Fruit fly (Drosophila melanogaster) whole organism, prepupa: Measurements from ENCODE around the gene PPP4R2r.
A peak's percentile ranks its signal among the peaks of the same experiment; 100 is the strongest.

Experiments
- CG10669 ChIP-seq: fragments of 200-800 bp; sonication (Bioruptor generic); optimal IDR thresholded peaks from 3 replicates; lab custom pipeline; 2018; ENCODE audit warnings: missing biosample characterization, mild to moderate bottlenecking, missing genetic modification characterization, moderate library complexity
- CG11294 ChIP-seq: fragments of 200-800 bp; sonication (Bioruptor generic); IDR thresholded peaks from 2 replicates; pipeline ENCODE4 v1.3.6; 2022; ENCODE audit warnings: missing biosample characterization, missing genetic modification characterization
- CG11762 ChIP-seq: fragments of 200-800 bp; sonication (Bioruptor generic); optimal IDR thresholded peaks from 3 replicates; lab custom pipeline; 2016; ENCODE audit warnings: missing biosample characterization, missing genetic modification characterization; ENCODE audit not compliant: insufficient read depth
- CG11902 ChIP-seq: fragments of 200-800 bp; sonication (Bioruptor generic); optimal IDR thresholded peaks from 3 replicates; lab custom pipeline; 2016; ENCODE audit warnings: missing biosample characterization, missing genetic modification characterization
- CG15336 ChIP-seq: fragments of 200-800 bp; sonication (Bioruptor generic); IDR thresholded peaks from 2 replicates; pipeline ENCODE4 v1.3.6; 2022; ENCODE audit warnings: missing biosample characterization, missing genetic modification characterization
- CG16779 ChIP-seq: fragments of 200-800 bp; sonication (Bioruptor generic); optimal IDR thresholded peaks from 3 replicates; lab custom pipeline; 2017; ENCODE audit warnings: missing biosample characterization, mild to moderate bottlenecking, missing genetic modification characterization
- CG31627 ChIP-seq: fragments of 200-800 bp; sonication (Bioruptor generic); optimal IDR thresholded peaks from 3 replicates; lab custom pipeline; 2016; ENCODE audit warnings: missing biosample characterization, missing genetic modification characterization
- CG32006 ChIP-seq: fragments of 200-800 bp; sonication (Bioruptor generic); optimal IDR thresholded peaks from 3 replicates; lab custom pipeline; 2017; ENCODE audit warnings: missing biosample characterization, mild to moderate bottlenecking, missing genetic modification characterization
- CG3919 ChIP-seq: fragments of 200-800 bp; sonication (Bioruptor generic); optimal IDR thresholded peaks from 3 replicates; lab custom pipeline; 2016; ENCODE audit warnings: missing biosample characterization, missing genetic modification characterization
- CG4318 ChIP-seq: fragments of 200-800 bp; sonication (Bioruptor generic); optimal IDR thresholded peaks from 3 replicates; lab custom pipeline; 2017; ENCODE audit warnings: missing biosample characterization, mild to moderate bottlenecking, missing genetic modification characterization
- CG6792 ChIP-seq: fragments of 200-800 bp; sonication (Bioruptor generic); optimal IDR thresholded peaks from 3 replicates; lab custom pipeline; 2016; ENCODE audit warnings: missing biosample characterization, missing genetic modification characterization
- CG6808 ChIP-seq: fragments of 200-800 bp; sonication (Bioruptor generic); optimal IDR thresholded peaks from 3 replicates; lab custom pipeline; 2017; ENCODE audit warnings: missing biosample characterization, missing genetic modification characterization, mild to moderate bottlenecking, moderate library complexity, missing genetic modification reagents
- CG6854 ChIP-seq: fragments of 200-800 bp; sonication (Bioruptor generic); optimal IDR thresholded peaks from 2 replicates; lab custom pipeline; 2017; ENCODE audit warnings: missing biosample characterization, mild to moderate bottlenecking, missing genetic modification characterization
- CG7368 ChIP-seq: fragments of 200-800 bp; sonication (Bioruptor generic); optimal IDR thresholded peaks from 3 replicates; lab custom pipeline; 2016; ENCODE audit warnings: missing biosample characterization, missing genetic modification characterization
- Eip75B ChIP-seq: fragments of 200-800 bp; sonication (Bioruptor generic); optimal IDR thresholded peaks from 3 replicates; lab custom pipeline; 2016; ENCODE audit warnings: missing biosample characterization, missing genetic modification characterization
- Eip93F ChIP-seq: fragments of 200-800 bp; sonication (Bioruptor generic); optimal IDR thresholded peaks from 2 replicates; lab custom pipeline; 2016; ENCODE audit warnings: missing biosample characterization, mild to moderate bottlenecking, missing genetic modification characterization
- Ets21C ChIP-seq: fragments of 200-800 bp; sonication (Bioruptor generic); optimal IDR thresholded peaks from 3 replicates; lab custom pipeline; 2016; ENCODE audit warnings: missing biosample characterization, missing genetic modification characterization
- Gug ChIP-seq: fragments of 200-800 bp; sonication (Bioruptor generic); IDR thresholded peaks from 2 replicates; pipeline ENCODE4 v1.3.6; 2022; ENCODE audit warnings: missing biosample characterization, missing genetic modification characterization
- Hr38 ChIP-seq: sonication (Bioruptor generic); optimal IDR thresholded peaks from 2 replicates; lab custom pipeline; 2016; ENCODE audit warnings: missing biosample characterization, missing genetic modification characterization
- Hr4 ChIP-seq: fragments of 200-800 bp; sonication (Bioruptor generic); optimal IDR thresholded peaks from 3 replicates; lab custom pipeline; 2016; ENCODE audit warnings: missing biosample characterization, missing genetic modification characterization
- Lpt ChIP-seq: fragments of 200-800 bp; sonication (Bioruptor generic); optimal IDR thresholded peaks from 3 replicates; lab custom pipeline; 2016; ENCODE audit warnings: missing biosample characterization, missing genetic modification characterization
- Met ChIP-seq: fragments of 200-800 bp; sonication (Bioruptor generic); optimal IDR thresholded peaks from 3 replicates; lab custom pipeline; 2016; ENCODE audit warnings: missing biosample characterization, missing genetic modification characterization
- Sox102F ChIP-seq: fragments of 200-800 bp; sonication (Bioruptor generic); optimal IDR thresholded peaks from 2 replicates; lab custom pipeline; 2016; ENCODE audit warnings: missing biosample characterization, mild to moderate bottlenecking, missing genetic modification characterization
- achi ChIP-seq: fragments of 200-800 bp; sonication (Bioruptor generic); optimal IDR thresholded peaks from 3 replicates; lab custom pipeline; 2016; ENCODE audit warnings: missing biosample characterization, missing genetic modification characterization
- acj6 ChIP-seq: fragments of 200-800 bp; sonication (Bioruptor generic); optimal IDR thresholded peaks from 3 replicates; lab custom pipeline; 2016; ENCODE audit warnings: missing biosample characterization, missing genetic modification characterization
- cyc ChIP-seq: fragments of 200-800 bp; sonication (Bioruptor generic); optimal IDR thresholded peaks from 3 replicates; lab custom pipeline; 2016; ENCODE audit warnings: missing biosample characterization, missing genetic modification characterization
- dsx ChIP-seq: fragments of 200-800 bp; optimal IDR thresholded peaks from 3 replicates; lab custom pipeline; 2019; ENCODE audit warnings: missing biosample characterization, mild to moderate bottlenecking, missing genetic modification characterization, moderate library complexity; ENCODE audit not compliant: poor library complexity, severe bottlenecking
- esn ChIP-seq: fragments of 200-800 bp; sonication (Bioruptor generic); optimal IDR thresholded peaks from 2 replicates; lab custom pipeline; 2016; ENCODE audit warnings: missing biosample characterization, mild to moderate bottlenecking, missing genetic modification characterization, moderate library complexity
- fd59A ChIP-seq: fragments of 200-800 bp; sonication (Bioruptor generic); optimal IDR thresholded peaks from 2 replicates; lab custom pipeline; 2017; ENCODE audit warnings: missing biosample characterization, mild to moderate bottlenecking, missing genetic modification characterization, missing genetic modification reagents
- fd85E ChIP-seq: fragments of 200-800 bp; sonication (Bioruptor generic); optimal IDR thresholded peaks from 3 replicates; lab custom pipeline; 2016; ENCODE audit warnings: missing biosample characterization, missing genetic modification characterization
- pdm3 ChIP-seq: fragments of 200-800 bp; sonication (Bioruptor generic); optimal IDR thresholded peaks from 3 replicates; lab custom pipeline; 2016; ENCODE audit warnings: missing biosample characterization, missing genetic modification characterization
- salr ChIP-seq, 2 experiments: fragments of 200-800 bp; sonication (Bioruptor generic); optimal IDR thresholded peaks; 3 replicates each; lab custom pipeline; 2016 to 2018; ENCODE audit warnings: missing biosample characterization in 2 of 2, missing genetic modification characterization in 2 of 2, mild to moderate bottlenecking in 1 of 2
- svp ChIP-seq: fragments of 200-800 bp; sonication (Bioruptor generic); peaks from one replicate; lab custom pipeline; 2016; ENCODE audit warnings: missing biosample characterization, missing genetic modification characterization
- topi ChIP-seq: fragments of 200-800 bp; sonication (Bioruptor generic); optimal IDR thresholded peaks from 3 replicates; lab custom pipeline; 2016; ENCODE audit warnings: missing biosample characterization, missing genetic modification characterization

PPP4R2r gene

DNA sequence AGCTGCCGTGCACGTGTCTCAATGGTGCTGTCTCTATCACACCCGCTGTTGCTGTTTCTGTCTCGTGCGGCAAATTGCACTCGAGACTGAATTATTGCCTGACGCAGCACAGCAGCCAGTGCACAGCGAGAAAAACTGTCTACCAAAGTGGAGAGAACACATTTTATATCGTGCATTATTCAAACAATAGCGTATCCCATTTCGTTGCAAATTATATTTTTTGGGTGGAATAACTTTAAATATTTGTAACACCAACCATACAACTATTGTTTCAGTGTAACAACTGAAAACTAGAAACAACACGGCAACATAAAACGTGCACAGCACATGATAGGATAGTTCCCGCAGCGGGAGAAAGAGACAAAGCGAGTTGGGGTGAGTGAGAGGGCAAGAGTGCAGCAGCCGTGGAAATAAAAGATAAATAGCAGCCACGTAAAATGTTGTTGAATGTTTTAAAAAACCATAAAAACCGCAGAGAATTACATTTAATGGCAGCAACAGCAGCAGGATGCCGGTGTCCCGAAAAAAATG, 36.8 kb downstream of the PPP4R2r start (continued):
- TF ChIP-seq fd59A (GFP tag; lab: Kevin White, UChicago) (peak; percentile 47), CG11902 (GFP tag; lab: Kevin White, UChicago) (no peak), Eip75B (GFP tag; lab: Kevin White, UChicago) (peak; percentile 63), CG11294 (GFP tag; lab: Robert Waterston, UW) (peak; percentile 46), Hr38 (GFP tag; lab: Kevin White, UChicago) (no peak), CG6808 (GFP tag; lab: Kevin White, UChicago) (peak; percentile 39), CG10669 (GFP tag; lab: Kevin White, UChicago) (peak; percentile 65), pdm3 (GFP tag; lab: Kevin White, UChicago) (peak; percentile 55), CG3919 (peak; percentile 63), CG6854 (no peak), CG6792 (GFP tag; lab: Kevin White, UChicago) (peak; percentile 30), Lpt (peak; percentile 14), CG32006 (peak; percentile 69), topi (GFP tag; lab: Kevin White, UChicago) (peak; percentile 42), CG15336 (GFP tag; lab: Robert Waterston, UW) (peak; percentile 59), salr (GFP tag; optimal IDR thresholded peaks at IDR 0.05; lab: Kevin White, UChicago) (peak; percentile 33 to 46), Ets21C (GFP tag; lab: Kevin White, UChicago) (no peak), CG7368 (peak; percentile 22), acj6 (GFP tag; lab: Kevin White, UChicago) (peak; percentile 40), achi (peak; percentile 17), Hr4 (GFP tag; lab: Kevin White, UChicago) (peak; percentile 72), svp (GFP tag; lab: Kevin White, UChicago) (no peak), Eip93F (no peak), cyc (GFP tag; lab: Kevin White, UChicago) (peak; percentile 31), Gug (GFP tag; lab: Robert Waterston, UW) (peak; percentile 55), Met (GFP tag; lab: Kevin White, UChicago) (peak; percentile 38), Sox102F (GFP tag; lab: Kevin White, UChicago) (no peak), CG16779 (tag; lab: Kevin White, UChicago) (peak; percentile 42), dsx (GFP tag; lab: Kevin White, UChicago) (peak; percentile 65), fd85E (GFP tag; lab: Kevin White, UChicago) (no peak), esn (peak; percentile 44), CG31627 (GFP tag; lab: Kevin White, UChicago) (peak; percentile 22), CG11762 (no peak), CG4318 (peak; percentile 29)
